Fruit fly (Drosophila melanogaster) Kc167 (cell line): Measurements from ENCODE around the gene Afti.

Experiments used
- Myc ChIP-seq: fragments of >200 bp; optimal IDR thresholded peaks from 2 replicates; lab custom pipeline; 2017; ENCODE audit warnings: missing external identifiers
- Sin3A ChIP-seq: fragments of >200 bp; optimal IDR thresholded peaks from 2 replicates; lab custom pipeline; 2018; ENCODE audit warnings: missing external identifiers
- h ChIP-seq: fragments of >200 bp; optimal IDR thresholded peaks from 3 replicates; lab custom pipeline; 2018; ENCODE audit warnings: missing external identifiers
- insv ChIP-seq: fragments of >200 bp; optimal IDR thresholded peaks from 3 replicates; lab custom pipeline; 2018; ENCODE audit warnings: missing external identifiers
- psq ChIP-seq: fragments of >200 bp; optimal IDR thresholded peaks from 2 replicates; lab custom pipeline; 2017; ENCODE audit warnings: missing external identifiers
- ttk ChIP-seq: sonication (Bioruptor generic); optimal IDR thresholded peaks from 2 replicates; lab custom pipeline; 2017; ENCODE audit warnings: missing external identifiers

DNA sequence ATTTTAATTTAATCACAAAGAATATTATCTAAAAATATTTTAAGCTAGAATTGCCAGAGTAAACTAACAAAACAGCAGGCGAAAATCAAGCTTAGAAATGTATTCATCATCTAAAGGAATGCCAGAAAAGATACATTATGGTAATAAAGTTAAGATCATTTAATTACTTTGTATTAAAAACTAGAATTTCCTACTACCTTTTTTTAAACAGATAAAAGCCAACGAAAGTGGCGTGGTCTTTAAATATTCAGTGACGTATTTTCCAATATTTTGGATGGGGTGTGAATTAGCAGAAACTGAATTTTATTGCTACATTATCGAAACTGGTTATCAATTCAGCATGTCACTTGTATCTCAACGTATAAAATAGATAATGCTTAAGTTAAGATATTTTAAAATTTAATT, 34.2 kb downstream of the Afti start:
- TF ChIP-seq psq (lab: Kevin White, UChicago) (no peak), h (lab: Kevin White, UChicago) (no peak), Sin3A (no peak), Myc (lab: Kevin White, UChicago) (no peak), ttk (no peak), insv (lab: Kevin White, UChicago) (no peak)
